Fruit fly (Drosophila melanogaster) whole organism, embryonic: ENCODE measurements around the gene CG34462.

Experiments used
- Asciz ChIP-seq: fragments of 200-800 bp; sonication (Bioruptor generic); optimal IDR thresholded peaks from 2 replicates; lab custom pipeline; 2017; ENCODE audit warnings: missing biosample characterization, mild to moderate bottlenecking, missing genetic modification characterization, missing genetic modification reagents
- Blimp-1 ChIP-seq: fragments of 200-800 bp; sonication (Bioruptor generic); optimal IDR thresholded peaks from 3 replicates; lab custom pipeline; 2018; ENCODE audit warnings: missing biosample characterization, missing genetic modification characterization, mild to moderate bottlenecking, moderate library complexity, missing genetic modification reagents
- CG10147 ChIP-seq: fragments of 200-800 bp; sonication (Bioruptor generic); optimal IDR thresholded peaks from 2 replicates; lab custom pipeline; 2019; ENCODE audit warnings: missing biosample characterization, mild to moderate bottlenecking, missing genetic modification characterization, moderate library complexity
- CG1024 ChIP-seq: fragments of 200-800 bp; sonication (Bioruptor generic); IDR thresholded peaks from 2 replicates; pipeline ENCODE4 v1.3.6; 2022; ENCODE audit warnings: missing biosample characterization, missing genetic modification characterization
- CG10321 ChIP-seq: fragments of 200-800 bp; sonication (Bioruptor generic); IDR thresholded peaks from 2 replicates; pipeline ENCODE4 v1.3.6; 2022; ENCODE audit warnings: missing biosample characterization, missing genetic modification characterization
- CG1529 ChIP-seq: fragments of 200-800 bp; sonication (Bioruptor generic); optimal IDR thresholded peaks from 3 replicates; lab custom pipeline; 2018; ENCODE audit warnings: missing biosample characterization, missing genetic modification characterization
- CG15696 ChIP-seq: fragments of 200-800 bp; sonication (Bioruptor generic); optimal IDR thresholded peaks from 2 replicates; lab custom pipeline; 2019; ENCODE audit warnings: missing biosample characterization, mild to moderate bottlenecking, missing genetic modification characterization, moderate library complexity
- CG17802 ChIP-seq: fragments of 200-800 bp; sonication (Bioruptor generic); optimal IDR thresholded peaks from 2 replicates; lab custom pipeline; 2018; ENCODE audit warnings: missing biosample characterization, mild to moderate bottlenecking, missing genetic modification characterization, moderate library complexity
- CG31224 ChIP-seq: fragments of 200-800 bp; sonication (Bioruptor generic); IDR thresholded peaks from 2 replicates; pipeline ENCODE4 v1.3.6; 2022; ENCODE audit warnings: missing biosample characterization, missing genetic modification characterization
- CG31365 ChIP-seq: fragments of 200-800 bp; sonication (Bioruptor generic); optimal IDR thresholded peaks from 2 replicates; lab custom pipeline; 2018; ENCODE audit warnings: missing biosample characterization, mild to moderate bottlenecking, missing genetic modification characterization
- CG32767 ChIP-seq: fragments of 200-800 bp; sonication (Bioruptor generic); IDR thresholded peaks from 2 replicates; pipeline ENCODE4 v1.3.6; 2022; ENCODE audit warnings: missing biosample characterization, missing genetic modification characterization
- CG4282 ChIP-seq: fragments of 200-800 bp; sonication (Bioruptor generic); optimal IDR thresholded peaks from 2 replicates; lab custom pipeline; 2016; ENCODE audit warnings: missing biosample characterization, missing genetic modification characterization
- CG7987 ChIP-seq: fragments of 200-800 bp; sonication (Bioruptor generic); optimal IDR thresholded peaks from 2 replicates; lab custom pipeline; 2018; ENCODE audit warnings: missing biosample characterization, mild to moderate bottlenecking, missing genetic modification characterization, moderate library complexity
- CG8765 ChIP-seq: fragments of 200-800 bp; sonication (Bioruptor generic); IDR thresholded peaks from 2 replicates; pipeline ENCODE4 v1.3.6; 2022; ENCODE audit warnings: missing biosample characterization, missing genetic modification characterization
- CG9215 ChIP-seq: fragments of 200-800 bp; sonication (Bioruptor generic); IDR thresholded peaks from 2 replicates; pipeline ENCODE4 v1.3.6; 2022; ENCODE audit warnings: missing biosample characterization, missing genetic modification characterization
- CG9609 ChIP-seq: fragments of 200-800 bp; sonication (Bioruptor generic); optimal IDR thresholded peaks from 3 replicates; lab custom pipeline; 2016; ENCODE audit warnings: missing biosample characterization, missing genetic modification characterization
- CG9727 ChIP-seq: fragments of 200-800 bp; sonication (Bioruptor generic); optimal IDR thresholded peaks from 3 replicates; lab custom pipeline; 2017; ENCODE audit warnings: missing biosample characterization, mild to moderate bottlenecking, missing genetic modification characterization
- Dp ChIP-seq: fragments of 200-800 bp; sonication (Bioruptor generic); optimal IDR thresholded peaks from 2 replicates; lab custom pipeline; 2018; ENCODE audit warnings: missing biosample characterization, mild to moderate bottlenecking, missing genetic modification characterization, moderate library complexity
- Drgx ChIP-seq: fragments of 200-800 bp; sonication (Bioruptor generic); IDR thresholded peaks from 2 replicates; pipeline ENCODE4 v1.3.6; 2022; ENCODE audit warnings: missing biosample characterization, missing genetic modification characterization
- HLH4C ChIP-seq: fragments of 200-800 bp; sonication (Bioruptor generic); IDR thresholded peaks from 3 replicates; pipeline ENCODE4 v1.3.6; 2022; ENCODE audit warnings: missing biosample characterization, missing genetic modification characterization; ENCODE audit not compliant: partially characterized antibody
- Hand ChIP-seq: fragments of 200-800 bp; sonication (Bioruptor generic); optimal IDR thresholded peaks from 2 replicates; lab custom pipeline; 2017; ENCODE audit warnings: mild to moderate bottlenecking, missing biosample characterization, missing genetic modification reagents, missing genetic modification characterization
- HmgZ ChIP-seq: fragments of 200-800 bp; sonication (Bioruptor generic); optimal IDR thresholded peaks from 2 replicates; lab custom pipeline; 2018; ENCODE audit warnings: missing biosample characterization, mild to moderate bottlenecking, missing genetic modification characterization
- Hr39 ChIP-seq: fragments of >200 bp; optimal IDR thresholded peaks from 2 replicates; lab custom pipeline; 2017
- Kr ChIP-seq: fragments of 200-800 bp; sonication (Bioruptor generic); optimal IDR thresholded peaks from 2 replicates; lab custom pipeline; 2017; ENCODE audit warnings: missing biosample characterization, mild to moderate bottlenecking, missing genetic modification characterization
- Scr ChIP-seq: fragments of 200-800 bp; sonication (Bioruptor generic); IDR thresholded peaks from 2 replicates; pipeline ENCODE4 v1.3.6; 2022; ENCODE audit warnings: missing biosample characterization, missing genetic modification characterization; ENCODE audit not compliant: partially characterized antibody
- Sox100B ChIP-seq: fragments of 200-800 bp; sonication (Bioruptor generic); optimal IDR thresholded peaks from 3 replicates; lab custom pipeline; 2018; ENCODE audit warnings: missing biosample characterization, mild to moderate bottlenecking, missing genetic modification characterization
- YL-1 ChIP-seq: fragments of 200-800 bp; sonication (Bioruptor generic); optimal IDR thresholded peaks from 3 replicates; lab custom pipeline; 2017; ENCODE audit warnings: missing biosample characterization, mild to moderate bottlenecking, missing genetic modification characterization
- ab ChIP-seq: fragments of 200-800 bp; sonication (Bioruptor generic); optimal IDR thresholded peaks from 2 replicates; lab custom pipeline; 2016; ENCODE audit warnings: missing biosample characterization, missing genetic modification characterization
- bbx ChIP-seq: fragments of 200-800 bp; sonication (Bioruptor generic); IDR thresholded peaks from 2 replicates; pipeline ENCODE4 v1.3.6; 2022; ENCODE audit warnings: missing biosample characterization, missing genetic modification characterization; ENCODE audit not compliant: partially characterized antibody
- ci ChIP-seq: fragments of 200-800 bp; sonication (Bioruptor generic); IDR thresholded peaks from 3 replicates; pipeline ENCODE4 v1.3.6; 2022; ENCODE audit warnings: missing biosample characterization, missing genetic modification characterization
- crc ChIP-seq: fragments of 200-800 bp; sonication (Bioruptor generic); optimal IDR thresholded peaks from 2 replicates; lab custom pipeline; 2016; ENCODE audit warnings: missing biosample characterization, missing genetic modification characterization
- crp ChIP-seq, 2 experiments: fragments of 200-800 bp; sonication (Bioruptor generic); optimal IDR thresholded peaks; 2 replicates in 1 of 2; 3 replicates in 1 of 2; lab custom pipeline; 2017; ENCODE audit warnings: missing biosample characterization in 2 of 2, missing genetic modification characterization in 2 of 2, mild to moderate bottlenecking in 1 of 2, moderate library complexity in 1 of 2
- dati ChIP-seq: fragments of 200-800 bp; sonication (Bioruptor generic); IDR thresholded peaks from 2 replicates; pipeline ENCODE4 v1.3.6; 2022; ENCODE audit warnings: missing biosample characterization, missing genetic modification characterization
- disco-r ChIP-seq: fragments of 200-800 bp; sonication (Bioruptor generic); optimal IDR thresholded peaks from 2 replicates; lab custom pipeline; 2016; ENCODE audit warnings: missing biosample characterization, missing genetic modification characterization
- fu2 ChIP-seq: fragments of 200-800 bp; sonication (Bioruptor generic); optimal IDR thresholded peaks from 2 replicates; lab custom pipeline; 2016; ENCODE audit warnings: missing biosample characterization, missing genetic modification characterization
- gsb-n ChIP-seq: fragments of 200-800 bp; sonication (Bioruptor generic); optimal IDR thresholded peaks from 3 replicates; lab custom pipeline; 2018; ENCODE audit warnings: missing biosample characterization, mild to moderate bottlenecking, missing genetic modification characterization
- knrl ChIP-seq: fragments of 200-800 bp; sonication (Bioruptor generic); IDR thresholded peaks from 3 replicates; pipeline ENCODE4 v1.3.6; 2022; ENCODE audit warnings: missing biosample characterization, missing genetic modification characterization; ENCODE audit not compliant: partially characterized antibody
- lov ChIP-seq, 2 experiments: fragments of 200-800 bp in 1 of 2; fragments of >200 bp in 1 of 2; sonication (Bioruptor generic) in 1 of 2; IDR thresholded peaks in 1 of 2; optimal IDR thresholded peaks in 1 of 2; 2 replicates in 1 of 2; 3 replicates in 1 of 2; pipeline versions ENCODE4 v1.3.6 to Lab custom; 2017 to 2022; ENCODE audit warnings: missing biosample characterization in 1 of 2, missing genetic modification characterization in 1 of 2
- oc ChIP-seq: fragments of 200-800 bp; sonication (Bioruptor generic); optimal IDR thresholded peaks from 2 replicates; lab custom pipeline; 2018; ENCODE audit warnings: missing biosample characterization, mild to moderate bottlenecking, missing genetic modification characterization, moderate library complexity
- org-1 ChIP-seq: fragments of 200-800 bp; sonication (Bioruptor generic); optimal IDR thresholded peaks from 2 replicates; lab custom pipeline; 2017; ENCODE audit warnings: missing biosample characterization, missing genetic modification characterization
- pzg ChIP-seq: fragments of 200-800 bp; sonication (Bioruptor generic); optimal IDR thresholded peaks from 3 replicates; lab custom pipeline; 2018; ENCODE audit warnings: missing biosample characterization, mild to moderate bottlenecking, missing genetic modification characterization, moderate library complexity
- row ChIP-seq: fragments of 200-800 bp; sonication (Bioruptor generic); IDR thresholded peaks from 3 replicates; pipeline ENCODE4 v1.3.6; 2022; ENCODE audit warnings: missing biosample characterization, missing genetic modification characterization
- shn ChIP-seq: fragments of 200-800 bp; sonication (Bioruptor generic); optimal IDR thresholded peaks from 3 replicates; lab custom pipeline; 2016; ENCODE audit warnings: missing biosample characterization, missing genetic modification characterization
- sob ChIP-seq: fragments of 200-800 bp; sonication (Bioruptor generic); IDR thresholded peaks from 2 replicates; pipeline ENCODE4 v1.3.6; 2022; ENCODE audit warnings: missing biosample characterization, missing genetic modification characterization
- ssp ChIP-seq: fragments of 200-800 bp; sonication (Bioruptor generic); IDR thresholded peaks from 2 replicates; pipeline ENCODE4 v1.3.6; 2022; ENCODE audit warnings: missing biosample characterization, missing genetic modification characterization
- wdn ChIP-seq: fragments of 200-800 bp; sonication (Bioruptor generic); IDR thresholded peaks from 2 replicates; pipeline ENCODE4 v1.3.6; 2022; ENCODE audit warnings: missing biosample characterization, missing genetic modification characterization
- z ChIP-seq: fragments of 200-800 bp; sonication (Bioruptor generic); IDR thresholded peaks from 3 replicates; pipeline ENCODE4 v1.3.6; 2022; ENCODE audit warnings: missing biosample characterization, missing genetic modification characterization

CG34462 gene

DNA sequence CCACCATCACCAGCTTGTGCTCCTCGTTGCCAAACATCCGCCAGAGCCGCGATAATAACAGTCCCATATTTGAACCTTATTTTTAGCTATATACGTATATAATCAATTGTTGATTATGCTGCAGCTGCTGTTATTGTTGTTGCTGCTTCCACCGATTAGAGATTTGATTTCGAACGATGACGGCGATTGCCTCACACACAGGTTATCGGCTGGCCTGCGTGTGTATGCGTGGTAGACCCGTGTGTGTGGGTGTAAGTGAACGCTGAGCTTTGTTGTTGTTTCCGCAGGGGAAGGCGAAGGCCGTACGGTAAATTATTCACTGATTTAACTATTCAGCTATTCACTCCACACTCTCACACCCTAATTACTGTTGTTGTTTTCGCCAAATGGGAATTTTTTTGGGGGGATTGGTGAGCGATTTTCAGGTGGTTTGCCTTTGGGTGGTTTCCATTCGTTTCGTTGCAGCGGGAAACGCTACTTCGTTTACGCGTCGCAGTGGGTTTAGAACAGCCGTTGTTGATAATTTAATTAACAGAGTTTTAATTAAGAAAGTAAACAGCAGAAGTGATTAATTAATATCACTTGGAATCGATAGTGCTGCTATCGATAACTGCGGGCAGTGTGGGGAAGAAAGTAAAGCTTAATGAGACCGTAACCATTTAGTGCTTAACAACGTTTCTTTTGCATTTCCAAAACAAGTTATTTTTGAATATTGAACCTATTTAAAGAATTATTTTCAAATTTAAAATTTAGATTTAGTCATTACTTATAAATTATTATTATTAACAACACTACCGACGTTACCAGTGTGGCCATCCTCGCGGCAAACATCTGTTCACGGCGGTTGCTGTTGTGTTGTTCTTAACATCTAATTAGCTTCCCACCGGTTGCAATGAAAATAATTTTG lies 28.9 kb upstream of the CG34462 start, which contains the start of the genes Arl5 and CG13671 (continued):
- TF ChIP-seq row (GFP tag; lab: Robert Waterston, UW), result peak; percentile 68
- no peak for TF ChIP-seq crc (GFP tag; lab: Kevin White, UChicago)
- TF ChIP-seq CG1529, result peak; percentile 10
- peak; percentile 44 for TF ChIP-seq Dp (GFP tag; lab: Kevin White, UChicago)
- peak; percentile 76 for TF ChIP-seq Blimp-1 (GFP tag; lab: Kevin White, UChicago)
- peak; percentile 91 for TF ChIP-seq sob (GFP tag; lab: Robert Waterston, UW)
- peak; percentile 70 for TF ChIP-seq HLH4C
- peak; percentile 80 for TF ChIP-seq knrl
- TF ChIP-seq fu2 (GFP tag; lab: Kevin White, UChicago), result peak; percentile 14
- peak; percentile 66 for TF ChIP-seq Sox100B (GFP tag; lab: Kevin White, UChicago)
- TF ChIP-seq CG32767 (GFP tag; lab: Robert Waterston, UW), result peak; percentile 40; the same call in 1 of the 2 replicates
- peak; percentile 70 for TF ChIP-seq Drgx (GFP tag; lab: Robert Waterston, UW)
- peak; percentile 58; the same call in 1 of the 2 replicates for TF ChIP-seq CG8765 (GFP tag; lab: Robert Waterston, UW)
- peak; percentile 84 for TF ChIP-seq ci (GFP tag; lab: Robert Waterston, UW)
- TF ChIP-seq CG4282 (GFP tag; lab: Kevin White, UChicago), result peak; percentile 46
- peak; percentile 72 for TF ChIP-seq ssp (GFP tag; lab: Robert Waterston, UW)
- peak; percentile 71 for TF ChIP-seq CG9215 (GFP tag; lab: Robert Waterston, UW)
- peak; percentile 63 for TF ChIP-seq CG10147 (GFP tag; lab: Kevin White, UChicago)
- peak in 1 of 2 experiments; percentile 89 for TF ChIP-seq crp (GFP tag; optimal IDR thresholded peaks at IDR 0.05; lab: Kevin White, UChicago)
- TF ChIP-seq Kr (GFP tag; lab: Kevin White, UChicago), result no peak
- peak; percentile 6 for TF ChIP-seq ab (GFP tag; lab: Kevin White, UChicago)
- TF ChIP-seq Hand, result no peak
- TF ChIP-seq oc, result no peak
- TF ChIP-seq lov (optimal IDR thresholded peaks at IDR 0.05; lab: Kevin White, UChicago), result no peak
- no peak for TF ChIP-seq lov (GFP tag; IDR thresholded peaks at IDR 0.05; lab: Robert Waterston, UW)
- 0 out of 2 replicates have a peak, but pooled peaks have one; percentile 28 for TF ChIP-seq CG10321 (GFP tag; lab: Robert Waterston, UW)
- peak; percentile 42 for TF ChIP-seq CG7987 (GFP tag; lab: Kevin White, UChicago)
- peak; percentile 61 for TF ChIP-seq Asciz
- TF ChIP-seq bbx (GFP tag; lab: Robert Waterston, UW), result peak; percentile 53
- TF ChIP-seq gsb-n (tag; lab: Kevin White, UChicago), result peak; percentile 76
- 0 out of 2 replicates have a peak, but pooled peaks have one; percentile 2 for TF ChIP-seq dati (GFP tag; lab: Robert Waterston, UW)
- TF ChIP-seq Scr (GFP tag; lab: Robert Waterston, UW), result peak; percentile 82
- peak; percentile 50 for TF ChIP-seq shn (GFP tag; lab: Kevin White, UChicago)
- TF ChIP-seq HmgZ (tag; lab: Kevin White, UChicago), result peak; percentile 62
- TF ChIP-seq CG17802 (tag; lab: Kevin White, UChicago), result peak; percentile 56
- peak; percentile 62 for TF ChIP-seq pzg (GFP tag; lab: Kevin White, UChicago)
- TF ChIP-seq CG31224 (GFP tag; lab: Robert Waterston, UW), result peak; percentile 66
- no peak for TF ChIP-seq CG31365 (tag; lab: Kevin White, UChicago)
- TF ChIP-seq CG9609 (GFP tag; lab: Kevin White, UChicago), result peak; percentile 67
- TF ChIP-seq CG1024 (GFP tag; lab: Robert Waterston, UW), result peak; percentile 40
- TF ChIP-seq Hr39 (lab: Kevin White, UChicago), result no peak
- peak; percentile 83 for TF ChIP-seq CG9727
- peak; percentile 82 for TF ChIP-seq YL-1
- TF ChIP-seq CG15696 (tag; lab: Kevin White, UChicago), result peak; percentile 43
- TF ChIP-seq wdn (GFP tag; lab: Robert Waterston, UW), result peak; percentile 49; the same call in 1 of the 2 replicates
- TF ChIP-seq disco-r (GFP tag; lab: Kevin White, UChicago), result no peak
- TF ChIP-seq z (GFP tag; lab: Robert Waterston, UW), result no peak
- TF ChIP-seq org-1 (GFP tag; lab: Kevin White, UChicago), result peak; percentile 28
